Fruit fly (Drosophila melanogaster) whole organism, embryonic: ENCODE results near the gene Gr61a.

ENCODE experiments used
- B-H1 ChIP-seq: fragments of 200-800 bp; sonication (Bioruptor generic); IDR thresholded peaks from 3 replicates; pipeline ENCODE4 v1.3.6; 2022; ENCODE audit warnings: missing biosample characterization, missing genetic modification characterization
- CG11093 ChIP-seq: fragments of 200-800 bp; sonication (Bioruptor generic); IDR thresholded peaks from 3 replicates; pipeline ENCODE4 v1.3.6; 2022; ENCODE audit warnings: missing biosample characterization, missing genetic modification characterization
- CG12769 ChIP-seq: fragments of 200-800 bp; sonication (Bioruptor generic); optimal IDR thresholded peaks from 2 replicates; lab custom pipeline; 2019; ENCODE audit warnings: missing biosample characterization, mild to moderate bottlenecking, missing genetic modification characterization, moderate library complexity
- CG17186 ChIP-seq: fragments of 200-800 bp; sonication (Bioruptor generic); optimal IDR thresholded peaks from 3 replicates; lab custom pipeline; 2017; ENCODE audit warnings: missing biosample characterization, missing genetic modification reagents, missing genetic modification characterization
- CG17359 ChIP-seq: fragments of 200-800 bp; sonication (Bioruptor generic); optimal IDR thresholded peaks from 3 replicates; lab custom pipeline; 2018; ENCODE audit warnings: missing biosample characterization, mild to moderate bottlenecking, missing genetic modification characterization, moderate library complexity
- CG17829 ChIP-seq: fragments of 200-800 bp; optimal IDR thresholded peaks from 2 replicates; lab custom pipeline; 2019; ENCODE audit warnings: missing biosample characterization, mild to moderate bottlenecking, missing genetic modification characterization, moderate library complexity
- CG4360 ChIP-seq: fragments of 200-800 bp; sonication (Bioruptor generic); IDR thresholded peaks from 2 replicates; pipeline ENCODE4 v1.3.6; 2022; ENCODE audit warnings: missing biosample characterization, missing genetic modification characterization
- CG6791 ChIP-seq: fragments of 200-800 bp; sonication (Bioruptor generic); IDR thresholded peaks from 3 replicates; pipeline ENCODE4 v1.3.6; 2022; ENCODE audit warnings: missing biosample characterization, missing genetic modification characterization; ENCODE audit not compliant: partially characterized antibody
- CG8765 ChIP-seq: fragments of 200-800 bp; sonication (Bioruptor generic); IDR thresholded peaks from 2 replicates; pipeline ENCODE4 v1.3.6; 2022; ENCODE audit warnings: missing biosample characterization, missing genetic modification characterization
- CG9215 ChIP-seq: fragments of 200-800 bp; sonication (Bioruptor generic); IDR thresholded peaks from 2 replicates; pipeline ENCODE4 v1.3.6; 2022; ENCODE audit warnings: missing biosample characterization, missing genetic modification characterization
- CG9609 ChIP-seq: fragments of 200-800 bp; sonication (Bioruptor generic); optimal IDR thresholded peaks from 3 replicates; lab custom pipeline; 2016; ENCODE audit warnings: missing biosample characterization, missing genetic modification characterization
- CrebB ChIP-seq: fragments of 200-800 bp; sonication (Bioruptor generic); optimal IDR thresholded peaks from 3 replicates; lab custom pipeline; 2018; ENCODE audit warnings: missing biosample characterization, mild to moderate bottlenecking, missing genetic modification characterization
- E2f2 ChIP-seq: fragments of 200-800 bp; sonication (Bioruptor generic); IDR thresholded peaks from 2 replicates; pipeline ENCODE4 v1.3.6; 2022; ENCODE audit warnings: missing biosample characterization, missing genetic modification characterization
- Lhr ChIP-seq: fragments of 200-800 bp; sonication (Bioruptor generic); optimal IDR thresholded peaks from 3 replicates; lab custom pipeline; 2017; ENCODE audit warnings: mild to moderate bottlenecking, missing biosample characterization, missing genetic modification reagents, missing genetic modification characterization
- MBD-R2 ChIP-seq: fragments of 200-800 bp; sonication (Bioruptor generic); IDR thresholded peaks from 2 replicates; pipeline ENCODE4 v1.3.6; 2022; ENCODE audit warnings: missing biosample characterization, missing genetic modification characterization
- Meics ChIP-seq: fragments of 200-800 bp; sonication (Bioruptor generic); optimal IDR thresholded peaks from 2 replicates; lab custom pipeline; 2017; ENCODE audit warnings: missing biosample characterization, mild to moderate bottlenecking, missing genetic modification characterization
- Mes4 ChIP-seq: fragments of 200-800 bp; sonication (Bioruptor generic); optimal IDR thresholded peaks from 2 replicates; lab custom pipeline; 2016; ENCODE audit warnings: missing biosample characterization, missing genetic modification characterization
- Side ChIP-seq: fragments of 200-800 bp; sonication (Bioruptor generic); optimal IDR thresholded peaks from 2 replicates; lab custom pipeline; 2016; ENCODE audit warnings: missing biosample characterization, missing genetic modification characterization
- Sry-β ChIP-seq: fragments of 200-800 bp; sonication (Bioruptor generic); optimal IDR thresholded peaks from 2 replicates; lab custom pipeline; 2018; ENCODE audit warnings: missing biosample characterization, mild to moderate bottlenecking, missing genetic modification characterization, moderate library complexity
- TFAM ChIP-seq: fragments of 200-800 bp; sonication (Bioruptor generic); optimal IDR thresholded peaks from 2 replicates; lab custom pipeline; 2017; ENCODE audit warnings: missing biosample characterization, missing genetic modification characterization, inconsistent platforms
- Vsx1 ChIP-seq: fragments of 200-800 bp; sonication (Bioruptor generic); optimal IDR thresholded peaks from 2 replicates; lab custom pipeline; 2017; ENCODE audit warnings: missing biosample characterization, mild to moderate bottlenecking, missing genetic modification characterization, missing genetic modification reagents
- ap ChIP-seq: fragments of 200-800 bp; sonication (Bioruptor generic); IDR thresholded peaks from 2 replicates; pipeline ENCODE4 v1.3.6; 2022; ENCODE audit warnings: missing biosample characterization, missing genetic modification characterization
- ara ChIP-seq: fragments of 200-800 bp; sonication (Bioruptor generic); IDR thresholded peaks from 2 replicates; pipeline ENCODE4 v1.3.6; 2022; ENCODE audit warnings: missing biosample characterization, missing genetic modification characterization
- ash1 ChIP-seq: fragments of 200-800 bp; sonication (Bioruptor generic); optimal IDR thresholded peaks from 2 replicates; lab custom pipeline; 2018; ENCODE audit warnings: missing biosample characterization, mild to moderate bottlenecking, missing genetic modification characterization
- az2 ChIP-seq: fragments of 200-800 bp; sonication (Bioruptor generic); optimal IDR thresholded peaks from 3 replicates; lab custom pipeline; 2016; ENCODE audit warnings: missing biosample characterization, missing genetic modification characterization
- bsh ChIP-seq, 2 experiments: fragments of 200-800 bp; sonication (Bioruptor generic); optimal IDR thresholded peaks; 2 replicates each; lab custom pipeline; 2017 to 2018; ENCODE audit warnings: mild to moderate bottlenecking in 2 of 2, missing biosample characterization in 2 of 2, missing genetic modification characterization in 2 of 2, moderate library complexity in 1 of 2
- cad ChIP-seq: fragments of >200 bp; optimal IDR thresholded peaks from 2 replicates; lab custom pipeline; 2017; ENCODE audit warnings: missing biosample characterization, missing genetic modification characterization
- corto ChIP-seq: fragments of 200-800 bp; sonication (Bioruptor generic); optimal IDR thresholded peaks from 2 replicates; lab custom pipeline; 2016; ENCODE audit warnings: missing biosample characterization, mild to moderate bottlenecking, missing genetic modification characterization, moderate library complexity
- croc ChIP-seq: fragments of 200-800 bp; sonication (Bioruptor generic); conservative IDR thresholded peaks from 3 replicates; pipeline ENCODE4 v1.3.6; 2022; ENCODE audit warnings: missing biosample characterization, missing genetic modification characterization
- cwo ChIP-seq: fragments of 200-800 bp; sonication (Bioruptor generic); optimal IDR thresholded peaks from 3 replicates; lab custom pipeline; 2017; ENCODE audit warnings: missing biosample characterization, missing genetic modification characterization, mild to moderate bottlenecking, moderate library complexity, missing genetic modification reagents
- dimm ChIP-seq: fragments of 200-800 bp; sonication (Bioruptor generic); IDR thresholded peaks from 2 replicates; pipeline ENCODE4 v1.3.6; 2022; ENCODE audit warnings: missing biosample characterization, missing genetic modification characterization
- dpn ChIP-seq, 2 experiments: fragments of 200-800 bp; sonication (Bioruptor generic); optimal IDR thresholded peaks; 3 replicates each; lab custom pipeline; 2016; ENCODE audit warnings: missing biosample characterization in 2 of 2, missing genetic modification characterization in 2 of 2
- fd96Cb ChIP-seq: fragments of 200-800 bp; sonication (Bioruptor generic); optimal IDR thresholded peaks from 2 replicates; lab custom pipeline; 2018; ENCODE audit warnings: missing biosample characterization, mild to moderate bottlenecking, missing genetic modification characterization, moderate library complexity
- grau ChIP-seq: fragments of 200-800 bp; optimal IDR thresholded peaks from 3 replicates; lab custom pipeline; 2019; ENCODE audit warnings: missing biosample characterization, mild to moderate bottlenecking, missing genetic modification characterization, moderate library complexity
- gsb-n ChIP-seq: fragments of 200-800 bp; sonication (Bioruptor generic); optimal IDR thresholded peaks from 3 replicates; lab custom pipeline; 2018; ENCODE audit warnings: missing biosample characterization, mild to moderate bottlenecking, missing genetic modification characterization
- hkb ChIP-seq, 2 experiments: fragments of 200-800 bp in 1 of 2; fragments of >200 bp in 1 of 2; sonication (Bioruptor generic) in 1 of 2; IDR thresholded peaks in 1 of 2; optimal IDR thresholded peaks in 1 of 2; 2 replicates each; pipeline versions ENCODE4 v1.3.6 to Lab custom; 2017 to 2022; ENCODE audit warnings: missing biosample characterization in 1 of 2, missing genetic modification characterization in 1 of 2
- hth ChIP-seq: fragments of >200 bp; optimal IDR thresholded peaks from 2 replicates; lab custom pipeline; 2017; ENCODE audit warnings: inconsistent platforms
- ind ChIP-seq: fragments of 200-800 bp; sonication (Bioruptor generic); optimal IDR thresholded peaks from 3 replicates; lab custom pipeline; 2016; ENCODE audit warnings: missing biosample characterization, missing genetic modification characterization
- jumu ChIP-seq: fragments of 200-800 bp; sonication (Bioruptor generic); optimal IDR thresholded peaks from 3 replicates; lab custom pipeline; 2016; ENCODE audit warnings: missing biosample characterization, missing genetic modification characterization
- lilli ChIP-seq: fragments of 200-800 bp; sonication (Bioruptor generic); optimal IDR thresholded peaks from 3 replicates; lab custom pipeline; 2016; ENCODE audit warnings: missing biosample characterization, missing genetic modification characterization
- maf-S ChIP-seq: fragments of 200-800 bp; sonication (Bioruptor generic); optimal IDR thresholded peaks from 2 replicates; lab custom pipeline; 2016; ENCODE audit warnings: missing biosample characterization, missing genetic modification characterization
- mam ChIP-seq: fragments of 200-800 bp; sonication (Bioruptor generic); optimal IDR thresholded peaks from 3 replicates; lab custom pipeline; 2016; ENCODE audit warnings: missing biosample characterization, missing genetic modification characterization
- mld ChIP-seq: fragments of 200-800 bp; sonication (Bioruptor generic); IDR thresholded peaks from 3 replicates; pipeline ENCODE4 v1.3.6; 2022; ENCODE audit warnings: missing biosample characterization, missing genetic modification characterization; ENCODE audit not compliant: partially characterized antibody
- nerfin-2 ChIP-seq: fragments of 200-800 bp; sonication (Bioruptor generic); IDR thresholded peaks from 2 replicates; pipeline ENCODE4 v1.3.6; 2022; ENCODE audit warnings: missing biosample characterization, missing genetic modification characterization; ENCODE audit not compliant: partially characterized antibody
- pfk ChIP-seq: fragments of 200-800 bp; sonication (Bioruptor generic); optimal IDR thresholded peaks from 2 replicates; lab custom pipeline; 2018; ENCODE audit warnings: missing biosample characterization, mild to moderate bottlenecking, missing genetic modification characterization, moderate library complexity
- prd ChIP-seq, 3 experiments: fragments of >200 bp in 2 of 3; fragments of 200-800 bp in 1 of 3; sonication (Bioruptor generic) in 1 of 3; optimal IDR thresholded peaks in 2 of 3; IDR thresholded peaks in 1 of 3; 2 replicates in 2 of 3; 3 replicates in 1 of 3; pipeline versions ENCODE4 v1.3.6 to Lab custom; 2017 to 2022; ENCODE audit warnings: missing biosample characterization in 1 of 3, missing genetic modification characterization in 1 of 3
- vnd ChIP-seq: fragments of 200-800 bp; sonication (Bioruptor generic); IDR thresholded peaks from 3 replicates; pipeline ENCODE4 v1.3.6; 2022; ENCODE audit warnings: missing biosample characterization, missing genetic modification characterization; ENCODE audit not compliant: partially characterized antibody
- wdn ChIP-seq: fragments of 200-800 bp; sonication (Bioruptor generic); IDR thresholded peaks from 2 replicates; pipeline ENCODE4 v1.3.6; 2022; ENCODE audit warnings: missing biosample characterization, missing genetic modification characterization
- wek ChIP-seq: fragments of 200-800 bp; sonication (Bioruptor generic); optimal IDR thresholded peaks from 3 replicates; lab custom pipeline; 2018; ENCODE audit warnings: missing biosample characterization, mild to moderate bottlenecking, missing genetic modification characterization, moderate library complexity

Gene Gr61a

DNA sequence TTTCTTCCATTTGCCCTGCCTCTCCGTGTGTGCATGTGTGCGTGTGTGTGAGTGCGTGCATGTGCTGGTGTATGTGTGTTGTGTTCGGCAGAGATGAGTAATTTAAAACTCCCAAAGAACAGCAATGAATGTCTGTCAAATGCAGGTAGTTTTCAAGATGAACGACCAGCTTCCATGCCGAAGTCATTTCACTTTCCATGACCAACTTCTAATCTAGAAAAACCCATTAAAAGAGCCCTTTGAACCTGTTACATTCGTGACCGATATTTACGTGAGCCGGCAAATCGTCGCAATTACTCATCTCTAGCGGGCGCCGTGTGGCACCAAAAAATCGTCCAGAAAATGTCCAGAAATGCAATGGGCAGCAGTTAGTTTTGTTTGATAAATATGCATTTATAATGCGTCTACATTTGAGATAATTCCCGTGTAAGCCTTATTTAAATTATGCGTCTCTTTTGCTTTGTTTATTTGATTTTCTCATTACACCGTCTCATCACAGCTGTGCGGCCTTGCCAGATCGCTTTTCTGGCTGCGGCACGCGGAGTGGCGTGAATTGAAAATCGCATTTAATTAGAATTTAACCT lies 31.2 kb downstream of the Gr61a start (continued):
- TF ChIP-seq CG11093 (GFP tag; lab: Robert Waterston, UW) (0 out of 3 replicates have a peak, but pooled peaks have one; percentile 15), CG17359 (tag; lab: Kevin White, UChicago) (no peak), MBD-R2 (GFP tag; lab: Robert Waterston, UW) (peak; percentile 56), wdn (no peak), pfk (GFP tag; lab: Kevin White, UChicago) (no peak), jumu (GFP tag; lab: Kevin White, UChicago) (peak; percentile 72), ash1 (GFP tag; lab: Kevin White, UChicago) (no peak), hth (no peak), CG6791 (GFP tag; lab: Robert Waterston, UW) (peak; percentile 65; the same call in 2 of the 3 replicates), B-H1 (GFP tag; lab: Robert Waterston, UW) (no peak), croc (GFP tag; lab: Robert Waterston, UW) (no peak), Side (GFP tag; lab: Kevin White, UChicago) (peak; percentile 40), CG9609 (GFP tag; lab: Kevin White, UChicago) (peak; percentile 50), ind (GFP tag; lab: Kevin White, UChicago) (peak; percentile 49), hkb (optimal IDR thresholded peaks at IDR 0.05; lab: Kevin White, UChicago) (peak; percentile 73), hkb (GFP tag; IDR thresholded peaks at IDR 0.05; lab: Robert Waterston, UW) (no peak), CG8765 (GFP tag; lab: Robert Waterston, UW) (no peak), Vsx1 (no peak), mld (GFP tag; lab: Robert Waterston, UW) (peak; percentile 74; the same call in 1 of the 3 replicates), wek (GFP tag; lab: Kevin White, UChicago) (no peak), az2 (peak; percentile 46), dpn (GFP tag; optimal IDR thresholded peaks at IDR 0.05; lab: Kevin White, UChicago) (peak; percentile 28 to 45), CrebB (no peak), CG9215 (peak; percentile 56), CG12769 (tag; lab: Kevin White, UChicago) (peak; percentile 27), TFAM (GFP tag; lab: Kevin White, UChicago) (no peak), Sry-β (GFP tag; lab: Kevin White, UChicago) (peak; percentile 76), Meics (no peak), corto (GFP tag; lab: Kevin White, UChicago) (no peak), vnd (GFP tag; lab: Robert Waterston, UW) (peak; percentile 85), mam (GFP tag; lab: Kevin White, UChicago) (peak; percentile 62), lilli (peak; percentile 66), CG4360 (GFP tag; lab: Robert Waterston, UW) (no peak), gsb-n (tag; lab: Kevin White, UChicago) (peak; percentile 10), E2f2 (peak; percentile 47; the same call in 1 of the 2 replicates), cwo (GFP tag; lab: Kevin White, UChicago) (no peak), maf-S (GFP tag; lab: Kevin White, UChicago) (peak; percentile 51), ara (GFP tag; lab: Robert Waterston, UW) (peak; percentile 50; the same call in 1 of the 2 replicates), cad (GFP tag; lab: Kevin White, UChicago) (no peak), ap (no peak), dimm (no peak), fd96Cb (tag; lab: Kevin White, UChicago) (no peak), nerfin-2 (GFP tag; lab: Robert Waterston, UW) (peak; percentile 76), prd (optimal IDR thresholded peaks at IDR 0.05; lab: Kevin White, UChicago) (no peak), prd (GFP tag; IDR thresholded peaks at IDR 0.05; lab: Robert Waterston, UW) (peak; percentile 69), Lhr (GFP tag; lab: Kevin White, UChicago) (no peak), grau (tag; lab: Kevin White, UChicago) (peak; percentile 41), CG17186 (peak; percentile 59), Mes4 (peak; percentile 19), CG17829 (tag; lab: Kevin White, UChicago) (peak; percentile 45), bsh (GFP tag; optimal IDR thresholded peaks at IDR 0.05; lab: Kevin White, UChicago) (peak in 1 of 2 experiments; percentile 38)
